Worm (Caenorhabditis elegans) whole organism, midembryonic: ENCODE measurements around the gene ZK470.4.

Experiments
- T22C8.4 ChIP-seq: fragments of 200-800 bp; sonication (Bioruptor generic); IDR thresholded peaks from 2 replicates; pipeline ENCODE4 v1.3.6; 2022; ENCODE audit warnings: missing genetic modification characterization, missing compliant biosample characterization
- cog-1 ChIP-seq: sonication (generic microtip); optimal IDR thresholded peaks from 2 replicates; lab custom pipeline; 2016; ENCODE audit warnings: missing genetic modification characterization, missing compliant biosample characterization
- flt-1 ChIP-seq: fragments of 200-800 bp; sonication (Bioruptor generic); IDR thresholded peaks from 2 replicates; pipeline ENCODE4 v1.3.6; 2022; ENCODE audit warnings: missing genetic modification characterization, missing compliant biosample characterization
- klf-2 ChIP-seq: fragments of 200-800 bp; sonication (Bioruptor generic); conservative IDR thresholded peaks from 2 replicates; pipeline ENCODE4 v1.3.6; 2022; ENCODE audit warnings: missing genetic modification reagents, missing genetic modification characterization, missing compliant biosample characterization
- med-1 ChIP-seq: sonication (generic microtip); optimal IDR thresholded peaks from 2 replicates; lab custom pipeline; 2017; ENCODE audit warnings: missing genetic modification characterization, mild to moderate bottlenecking, missing compliant biosample characterization, antibody characterized with exemption, missing genetic modification reagents; ENCODE audit not compliant: insufficient read depth
- ref-1 ChIP-seq: fragments of 200-800 bp; sonication (Bioruptor generic); conservative IDR thresholded peaks from 2 replicates; pipeline ENCODE4 v1.3.6; 2022; ENCODE audit warnings: missing genetic modification reagents, missing genetic modification characterization, missing compliant biosample characterization
- tab-1 ChIP-seq: fragments of 200-800 bp; sonication (Bioruptor generic); IDR thresholded peaks from 2 replicates; pipeline ENCODE4 v1.3.6; 2022; ENCODE audit warnings: missing genetic modification characterization, missing compliant biosample characterization
- ztf-23 ChIP-seq: fragments of 200-800 bp; sonication (Bioruptor generic); IDR thresholded peaks from 2 replicates; pipeline ENCODE4 v1.3.6; 2022; ENCODE audit warnings: missing genetic modification reagents, missing genetic modification characterization, missing compliant biosample characterization
- ztf-29 ChIP-seq: fragments of 200-800 bp; sonication (Bioruptor generic); IDR thresholded peaks from 2 replicates; pipeline ENCODE4 v1.3.6; 2022; ENCODE audit warnings: missing genetic modification reagents, missing genetic modification characterization, missing compliant biosample characterization

The ZK470.4 gene

DNA sequence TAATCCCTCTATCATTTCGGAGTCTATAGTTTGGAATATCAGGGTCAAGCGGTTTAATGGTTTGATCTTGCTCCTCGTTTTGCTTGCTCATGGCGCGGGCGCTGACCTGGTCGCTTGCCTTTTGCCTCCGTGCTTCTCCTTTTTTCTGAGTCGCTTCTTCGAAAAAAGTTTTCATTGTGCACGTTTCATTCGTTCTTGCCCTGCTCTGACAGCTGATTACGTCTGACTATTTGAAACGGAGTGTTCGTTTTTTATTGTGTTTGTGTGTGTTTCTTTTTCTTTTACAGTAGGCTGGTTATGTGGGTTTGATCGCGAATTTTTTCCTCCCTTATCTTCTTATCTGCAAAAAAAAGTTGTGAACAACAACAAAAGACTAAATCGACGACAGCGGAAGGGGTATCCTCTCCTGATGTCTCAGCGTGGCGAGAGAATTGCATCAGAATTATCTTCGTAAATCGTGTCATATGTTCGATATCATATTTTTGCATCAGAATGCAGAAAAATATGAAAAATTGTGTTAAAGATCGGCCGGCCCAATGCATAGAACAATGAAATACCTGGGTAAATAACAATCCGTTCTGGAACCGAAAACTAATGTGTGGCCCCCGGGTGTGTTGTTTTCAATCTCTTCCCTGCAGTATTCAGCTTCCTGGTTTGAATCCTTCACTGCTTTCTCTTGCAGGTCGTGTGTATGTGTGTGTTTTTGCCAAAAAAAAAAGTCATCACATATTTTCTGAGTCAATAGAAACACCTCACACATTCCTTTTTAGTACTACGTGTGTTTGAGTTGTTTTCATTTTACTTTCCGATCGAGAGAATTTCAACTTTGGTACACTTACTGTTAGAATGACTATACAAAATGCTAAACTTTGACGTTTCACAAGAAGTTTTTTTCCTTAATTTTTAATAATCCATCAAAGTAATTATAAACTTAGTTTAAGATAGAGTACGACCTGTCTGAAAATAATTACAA, at the start of gene ZK470.4:
ZK470.4 (minus strand) TSS at position 175 of the 973 bp plus-strand sequence.
- no peak for TF ChIP-seq tab-1
- no peak for TF ChIP-seq ztf-29 (GFP tag; lab: Robert Waterston, UW)
- no peak for TF ChIP-seq ref-1 (GFP tag; lab: Robert Waterston, UW)
- TF ChIP-seq flt-1 (GFP tag; lab: Robert Waterston, UW) = no peak
- TF ChIP-seq T22C8.4 (GFP tag; lab: Robert Waterston, UW) = no peak
- no peak for TF ChIP-seq klf-2 (GFP tag; lab: Robert Waterston, UW)
- TF ChIP-seq med-1 = no peak
- no peak for TF ChIP-seq cog-1 (tag; lab: Kevin White, UChicago)
- TF ChIP-seq ztf-23 (GFP tag; lab: Robert Waterston, UW) = no peak

DNA sequence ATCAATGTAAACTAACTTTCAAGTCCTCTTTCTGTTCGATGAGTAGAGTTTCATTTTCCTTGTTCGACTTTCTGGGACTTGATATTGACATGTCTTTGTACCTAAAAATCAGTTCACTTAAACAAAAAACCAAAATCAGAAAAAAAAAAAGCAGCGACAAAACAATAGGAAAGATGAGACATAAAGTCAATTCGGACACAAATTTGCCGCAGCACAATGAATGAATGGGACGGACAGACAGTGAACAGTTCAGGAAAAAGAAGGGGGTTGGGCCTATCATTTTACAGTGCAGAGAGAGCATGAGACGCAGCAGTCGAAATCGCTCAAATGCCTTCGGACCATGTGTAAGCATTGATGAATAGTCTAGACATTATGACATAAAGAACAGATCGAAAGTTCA, 47.1 kb upstream of the ZK470.4 start, which contains the start of gene mrp-6:
mrp-6 (minus strand) TSS at position 101 of the 400 bp plus-strand sequence.
- TF ChIP-seq flt-1 (GFP tag; lab: Robert Waterston, UW) = no peak
- TF ChIP-seq ref-1 (GFP tag; lab: Robert Waterston, UW) = no peak
- TF ChIP-seq ztf-29 (GFP tag; lab: Robert Waterston, UW) = no peak
- no peak for TF ChIP-seq cog-1 (tag; lab: Kevin White, UChicago)

DNA sequence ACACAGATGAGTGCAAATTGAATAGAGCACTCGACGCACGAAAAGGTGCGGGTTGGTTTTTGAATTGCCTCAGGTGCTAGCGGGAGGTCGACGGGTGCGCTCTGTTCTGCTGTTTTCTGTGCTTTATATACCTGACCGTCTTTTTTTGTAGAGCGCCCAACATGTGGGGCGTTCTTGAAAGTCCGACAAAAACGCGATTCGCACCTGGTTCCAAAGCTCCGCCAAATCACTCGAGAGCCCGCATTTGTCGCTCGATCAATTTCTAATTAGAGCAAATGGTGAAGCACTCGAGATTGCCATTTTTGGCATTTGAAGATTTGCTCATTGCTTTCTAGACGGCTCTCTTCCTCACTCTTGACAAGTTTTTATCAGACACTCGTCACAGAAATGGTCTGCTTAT, 37.8 kb upstream of the ZK470.4 start, which contains the start of gene ZK470.6:
ZK470.6 (minus strand) TSS at position 101 of the 400 bp plus-strand sequence.
- TF ChIP-seq med-1 = no peak
- no peak for TF ChIP-seq ztf-23 (GFP tag; lab: Robert Waterston, UW)
- no peak for TF ChIP-seq ztf-29 (GFP tag; lab: Robert Waterston, UW)
- no peak for TF ChIP-seq ref-1 (GFP tag; lab: Robert Waterston, UW)

DNA sequence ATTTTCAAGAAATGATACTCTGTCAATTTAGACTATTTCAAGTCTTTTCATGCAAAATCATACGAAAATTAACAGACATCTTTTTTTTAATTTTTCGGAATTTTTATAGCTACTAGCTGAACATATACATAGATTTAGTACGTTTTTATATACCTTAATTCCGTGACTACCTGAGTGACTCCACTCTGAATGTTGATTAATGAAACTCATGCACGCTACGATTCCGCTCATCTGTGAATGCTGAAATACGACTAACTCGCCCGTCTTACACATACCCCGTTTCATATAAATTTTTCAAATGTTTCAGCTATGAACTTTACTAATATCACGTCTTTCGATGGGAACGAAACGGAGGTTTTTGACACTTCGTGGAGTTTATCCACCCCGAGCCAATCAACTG, 27.6 kb upstream of the ZK470.4 start, which contains the start of gene ZK470.14:
ZK470.14 (plus strand) TSS at position 301 of the 400 bp plus-strand sequence.
- TF ChIP-seq T22C8.4 (GFP tag; lab: Robert Waterston, UW) (no peak), flt-1 (GFP tag; lab: Robert Waterston, UW) (no peak), med-1 (no peak), tab-1 (no peak), klf-2 (GFP tag; lab: Robert Waterston, UW) (no peak), cog-1 (tag; lab: Kevin White, UChicago) (no peak), ztf-29 (GFP tag; lab: Robert Waterston, UW) (no peak), ref-1 (GFP tag; lab: Robert Waterston, UW) (no peak), ztf-23 (GFP tag; lab: Robert Waterston, UW) (no peak)

DNA sequence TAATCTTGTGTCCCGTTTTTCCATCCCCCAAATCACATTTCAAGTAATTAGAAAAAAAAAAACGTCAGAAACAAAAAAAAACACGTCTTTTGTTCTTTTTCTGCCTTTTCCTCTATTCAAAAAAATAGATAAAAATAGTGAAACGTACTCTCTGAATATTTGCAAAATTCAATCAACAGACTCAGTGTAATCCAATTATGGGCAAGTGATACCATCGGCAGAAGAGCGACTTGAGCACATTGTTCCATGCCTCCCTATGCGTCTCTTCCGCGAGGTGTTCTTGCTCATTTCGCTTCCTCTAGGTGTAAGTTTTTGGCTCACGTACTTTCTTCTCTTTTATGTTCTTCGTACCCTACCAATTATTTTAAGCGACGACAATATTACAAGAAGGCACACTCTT, 23.8 kb upstream of the ZK470.4 start, which contains the start of gene ZK470.1:
ZK470.1 (plus strand) TSS at position 301 of the 400 bp plus-strand sequence.
- TF ChIP-seq cog-1 (tag; lab: Kevin White, UChicago) (no peak), klf-2 (GFP tag; lab: Robert Waterston, UW) (no peak), tab-1 (no peak), med-1 (no peak), ztf-29 (GFP tag; lab: Robert Waterston, UW) (no peak), flt-1 (GFP tag; lab: Robert Waterston, UW) (no peak), ztf-23 (GFP tag; lab: Robert Waterston, UW) (no peak), ref-1 (GFP tag; lab: Robert Waterston, UW) (no peak), T22C8.4 (GFP tag; lab: Robert Waterston, UW) (no peak)

DNA sequence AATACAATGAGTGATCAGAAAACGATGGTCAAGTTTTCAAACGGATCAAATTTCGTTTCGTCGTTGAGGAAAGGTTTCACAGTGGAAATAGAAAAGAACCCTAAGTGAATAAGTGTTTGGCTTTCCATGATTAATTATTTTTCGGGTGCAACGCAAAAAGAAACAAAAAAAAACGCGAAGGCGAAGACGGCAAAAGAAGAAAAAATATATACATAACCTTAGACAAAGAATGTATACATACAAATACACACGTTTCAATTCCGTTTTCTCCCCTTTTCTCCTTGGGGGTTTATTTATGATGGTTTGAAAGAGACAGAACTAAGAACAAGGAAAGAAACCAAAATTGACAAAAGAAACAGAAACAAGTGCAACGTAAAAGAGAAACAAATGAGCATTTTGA, 22.4 kb upstream of the ZK470.4 start:
- TF ChIP-seq tab-1 = no peak
- TF ChIP-seq med-1 = no peak
- no peak for TF ChIP-seq ref-1 (GFP tag; lab: Robert Waterston, UW)
- TF ChIP-seq T22C8.4 (GFP tag; lab: Robert Waterston, UW) = no peak
- no peak for TF ChIP-seq ztf-29 (GFP tag; lab: Robert Waterston, UW)
- TF ChIP-seq flt-1 (GFP tag; lab: Robert Waterston, UW) = no peak
- TF ChIP-seq cog-1 (tag; lab: Kevin White, UChicago) = no peak
- no peak for TF ChIP-seq klf-2 (GFP tag; lab: Robert Waterston, UW)
- TF ChIP-seq ztf-23 (GFP tag; lab: Robert Waterston, UW) = no peak

DNA sequence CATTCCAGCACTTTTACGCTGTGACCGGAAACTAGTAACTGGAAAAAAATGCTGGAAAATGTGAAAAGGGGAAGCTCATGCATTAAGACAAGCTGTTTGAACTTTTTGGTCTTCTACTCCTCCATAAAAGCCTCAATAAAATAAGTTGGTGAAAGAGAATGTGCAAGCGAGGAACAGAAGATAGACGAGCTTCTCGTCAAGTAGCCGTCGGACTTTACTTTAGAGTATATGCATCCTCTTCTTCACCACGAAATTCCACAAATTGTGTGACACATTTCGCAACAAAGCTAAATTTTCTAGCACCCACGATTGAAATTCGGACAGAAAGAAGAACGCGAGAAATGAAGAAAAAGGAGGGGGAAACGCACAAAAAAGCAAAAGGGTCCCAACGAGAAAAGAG, 20.4 kb upstream of the ZK470.4 start:
- TF ChIP-seq cog-1 (tag; lab: Kevin White, UChicago) (no peak), tab-1 (no peak), ref-1 (GFP tag; lab: Robert Waterston, UW) (no peak), klf-2 (GFP tag; lab: Robert Waterston, UW) (no peak), ztf-23 (GFP tag; lab: Robert Waterston, UW) (no peak), flt-1 (GFP tag; lab: Robert Waterston, UW) (no peak), T22C8.4 (GFP tag; lab: Robert Waterston, UW) (no peak), med-1 (no peak), ztf-29 (GFP tag; lab: Robert Waterston, UW) (no peak)

DNA sequence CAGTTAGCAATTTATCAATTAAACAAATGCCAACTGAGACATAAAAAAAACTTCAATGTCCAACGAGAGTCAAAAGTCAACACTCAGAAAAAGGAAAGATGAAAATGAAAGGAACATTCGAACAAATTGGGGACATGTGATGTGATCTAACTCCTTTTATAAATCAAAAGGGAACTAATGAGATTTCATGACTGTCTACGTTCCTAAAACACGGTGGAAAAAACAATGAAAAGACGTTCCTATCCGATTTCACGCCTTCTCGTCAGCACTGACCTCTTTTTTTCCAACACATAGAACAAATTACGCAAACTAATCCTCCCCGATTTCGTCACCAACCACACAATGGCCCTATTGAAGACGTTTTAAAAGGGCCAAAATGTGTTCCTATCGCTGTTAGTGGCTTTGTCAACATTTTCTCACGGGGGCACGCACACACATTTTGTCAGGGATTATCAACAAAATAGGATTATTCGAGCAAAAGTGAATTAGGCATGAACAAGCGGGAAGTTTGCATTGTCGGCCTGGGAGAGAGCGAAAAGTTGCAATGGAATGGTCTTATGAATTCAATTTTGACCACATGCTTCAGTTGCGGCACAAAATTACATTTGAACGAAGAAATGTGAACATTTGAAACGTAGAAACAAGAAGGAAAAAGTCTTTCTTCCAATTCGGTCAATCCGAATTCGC, 19.8 kb upstream of the ZK470.4 start:
- no peak for TF ChIP-seq tab-1
- no peak for TF ChIP-seq cog-1 (tag; lab: Kevin White, UChicago)
- TF ChIP-seq klf-2 (GFP tag; lab: Robert Waterston, UW) = no peak

DNA sequence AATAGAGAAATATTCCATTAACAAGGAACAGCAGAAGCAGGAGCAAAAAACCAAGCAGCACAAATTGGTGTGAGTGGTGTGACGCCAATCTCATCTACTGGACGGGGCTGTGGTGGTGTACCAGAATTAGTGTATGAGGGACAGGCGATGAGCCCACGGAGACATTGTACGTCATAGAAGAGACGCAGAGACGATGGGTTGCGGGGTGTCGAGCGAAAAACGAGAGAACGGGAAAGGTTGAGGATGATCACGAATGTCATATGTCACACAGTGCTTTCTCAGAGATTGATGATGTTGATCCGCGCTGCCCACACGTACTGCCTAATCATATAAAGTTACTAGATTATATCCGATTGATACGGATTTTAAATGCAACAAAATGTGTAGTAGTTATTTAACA, 18.3 kb upstream of the ZK470.4 start:
- TF ChIP-seq ztf-23 (GFP tag; lab: Robert Waterston, UW) = no peak
- TF ChIP-seq med-1 = no peak
- TF ChIP-seq T22C8.4 (GFP tag; lab: Robert Waterston, UW) = no peak
- no peak for TF ChIP-seq cog-1 (tag; lab: Kevin White, UChicago)
- no peak for TF ChIP-seq ztf-29 (GFP tag; lab: Robert Waterston, UW)
- no peak for TF ChIP-seq flt-1 (GFP tag; lab: Robert Waterston, UW)
- TF ChIP-seq tab-1 = no peak
